Worm (Caenorhabditis elegans): Measurements from ENCODE around the gene cah-5.

Gene cah-5

ce11 chrX:7019733-7020132 lies at the start of gene cah-5:
Gene cah-5, plus strand, starts transcription at chrX:7020033.
- TF ChIP-seq unc-62 (GFP tag; optimal IDR thresholded peaks at IDR 0.05): no peak
- no peak for TF ChIP-seq dox-1 (GFP tag; IDR thresholded peaks at IDR 0.05)
- no peak for TF ChIP-seq bed-2 (GFP tag; IDR thresholded peaks at IDR 0.05)
- TF ChIP-seq nhr-179 (tag; optimal IDR thresholded peaks at IDR 0.05): no peak
- TF ChIP-seq snpc-1.1 (tag; optimal IDR thresholded peaks at IDR 0.05; ENCODE audit: insufficient read depth): no peak

DNA sequence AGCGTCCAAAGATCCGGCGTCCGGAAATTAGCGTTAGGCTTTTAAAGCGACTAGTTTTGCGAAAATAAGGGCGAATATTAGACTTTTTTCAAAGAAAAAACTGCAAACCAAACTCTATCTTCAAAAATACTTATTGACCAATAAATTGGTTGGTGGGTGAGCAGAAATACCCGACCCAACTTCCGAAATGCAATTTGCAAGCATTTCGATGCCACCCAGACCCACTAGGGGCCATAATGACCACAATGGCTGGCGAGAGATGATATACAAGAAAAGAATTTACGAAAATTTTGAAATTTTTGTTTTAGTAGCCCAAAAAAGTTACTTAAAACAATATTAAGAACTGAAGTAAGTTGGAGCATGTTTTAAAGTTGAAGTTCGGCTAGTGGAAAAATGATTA lies 49.7 kb upstream of the cah-5 start:
- TF ChIP-seq F49E8.2 (tag; optimal IDR thresholded peaks at IDR 0.05; ENCODE audit: insufficient read depth): no peak
- no peak for TF ChIP-seq mes-4 (tag; optimal IDR thresholded peaks at IDR 0.05)
- TF ChIP-seq aptf-2 (GFP tag; conservative IDR thresholded peaks at IDR 0.05): no peak
- no peak for TF ChIP-seq die-1 (tag; optimal IDR thresholded peaks at IDR 0.05)
- no peak for TF ChIP-seq F10E7.11 (tag; optimal IDR thresholded peaks at IDR 0.05)
- no peak for TF ChIP-seq ceh-27 (GFP tag; optimal IDR thresholded peaks at IDR 0.05)
- no peak for TF ChIP-seq sdz-38 (tag; optimal IDR thresholded peaks at IDR 0.05)
- TF ChIP-seq tlf-1 (GFP tag; optimal IDR thresholded peaks at IDR 0.05): no peak
- no peak for TF ChIP-seq ztf-3 (GFP tag; optimal IDR thresholded peaks at IDR 0.05)

- TF ChIP-seq ztf-25 (GFP tag; IDR thresholded peaks at IDR 0.05) (no peak), ZK185.1 (tag; optimal IDR thresholded peaks at IDR 0.05; ENCODE audit: poor library complexity, severe bottlenecking) (no peak), lir-1 (GFP tag; conservative IDR thresholded peaks at IDR 0.05) (no peak), tbp1 (GFP tag; optimal IDR thresholded peaks at IDR 0.05) (no peak), rpc-1 (optimal IDR thresholded peaks at IDR 0.05) (no peak), rpc-1 (tag; optimal IDR thresholded peaks at IDR 0.05) (no peak), F22D6.2 (tag; optimal IDR thresholded peaks at IDR 0.05) (no peak), hsf-1 (GFP tag; IDR thresholded peaks at IDR 0.05) (no peak), nfya-1 (tag; optimal IDR thresholded peaks at IDR 0.05; ENCODE audit: borderline replicate concordance, insufficient read depth) (no peak), B0261.1 (tag; optimal IDR thresholded peaks at IDR 0.05) (no peak), rcor-1 (GFP tag; IDR thresholded peaks at IDR 0.05) (no peak), dpl-1 (GFP tag; optimal IDR thresholded peaks at IDR 0.05) (no peak), Y53G8AR.9 (GFP tag; conservative IDR thresholded peaks at IDR 0.05) (no peak)
These were observed 48.5 kb upstream of the cah-5 start for ce11 chrX:6971301-6971700.

DNA sequence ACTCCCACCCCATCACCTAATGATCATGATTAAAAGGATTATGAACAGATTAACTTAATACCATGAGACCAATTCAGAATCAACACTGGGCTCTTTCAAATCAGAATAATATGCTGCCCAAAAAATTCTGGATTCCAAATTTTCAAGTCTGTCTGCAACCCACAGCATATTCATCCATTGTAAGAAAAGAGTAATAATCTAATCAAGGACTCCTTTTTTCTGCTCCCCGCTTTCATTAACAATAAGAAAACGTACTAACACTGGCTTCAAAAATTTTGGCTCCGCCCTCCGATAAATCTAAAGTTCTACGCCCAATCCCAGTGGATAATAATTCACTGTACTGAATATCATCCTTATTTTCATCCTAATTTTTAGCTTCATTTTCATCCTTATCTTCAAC lies 31.6 kb upstream of the cah-5 start:
- TF ChIP-seq rpc-1 (optimal IDR thresholded peaks at IDR 0.05): no peak
- TF ChIP-seq rpc-1 (tag; optimal IDR thresholded peaks at IDR 0.05): no peak
- no peak for TF ChIP-seq hsf-1 (GFP tag; IDR thresholded peaks at IDR 0.05)
- TF ChIP-seq nhr-90 (tag; optimal IDR thresholded peaks at IDR 0.05): no peak
- TF ChIP-seq chd-7 (tag; optimal IDR thresholded peaks at IDR 0.05): no peak
- no peak for TF ChIP-seq pha-4 (tag; optimal IDR thresholded peaks at IDR 0.05)
- no peak for TF ChIP-seq hrde-1 (tag; optimal IDR thresholded peaks at IDR 0.05; ENCODE audit: borderline replicate concordance)
- TF ChIP-seq ztf-3 (GFP tag; optimal IDR thresholded peaks at IDR 0.05): no peak
- no peak for TF ChIP-seq bed-2 (GFP tag; IDR thresholded peaks at IDR 0.05)
- no peak for TF ChIP-seq rec-8 (tag; optimal IDR thresholded peaks at IDR 0.05)
- TF ChIP-seq ceh-79 (tag; optimal IDR thresholded peaks at IDR 0.05): no peak
- no peak for TF ChIP-seq nhr-120 (GFP tag; IDR thresholded peaks at IDR 0.05)
- TF ChIP-seq ztf-26 (tag; optimal IDR thresholded peaks at IDR 0.05): no peak
- no peak for TF ChIP-seq ceh-91 (GFP tag; IDR thresholded peaks at IDR 0.05)
- no peak for TF ChIP-seq Y67H2A.10 (GFP tag; conservative IDR thresholded peaks at IDR 0.05)
- TF ChIP-seq F22D6.2 (tag; optimal IDR thresholded peaks at IDR 0.05): no peak
- TF ChIP-seq nhr-179 (tag; optimal IDR thresholded peaks at IDR 0.05): no peak

All from whole organism, young adult.